Fruit fly (Drosophila melanogaster) whole organism: ENCODE results near the gene CG43445.

Source experiments
- CG8478 ChIP-seq: fragments of >200 bp; optimal IDR thresholded peaks from 2 replicates; lab custom pipeline; 2018; ENCODE audit warnings: inconsistent platforms
- Dll ChIP-seq: fragments of >200 bp; optimal IDR thresholded peaks from 2 replicates; lab custom pipeline; 2017
- EcR ChIP-seq, 2 experiments: fragments of >200 bp; optimal IDR thresholded peaks; 2 replicates each; lab custom pipeline; 2017; ENCODE audit warnings: missing biosample characterization in 2 of 2, missing genetic modification characterization in 2 of 2, missing genetic modification reagents in 2 of 2
- pan ChIP-seq: fragments of >200 bp; optimal IDR thresholded peaks from 2 replicates; lab custom pipeline; 2017
- psq ChIP-seq: fragments of >200 bp; optimal IDR thresholded peaks from 2 replicates; lab custom pipeline; 2017
- usp ChIP-seq: fragments of >200 bp; optimal IDR thresholded peaks from 2 replicates; lab custom pipeline; 2017; ENCODE audit warnings: missing biosample characterization, missing genetic modification characterization, mixed read lengths

The CG43445 gene

dm6 chr3R:17917871-17918499, 6.8 kb downstream of the CG43445 start:
- no peak for TF ChIP-seq EcR (GFP tag; optimal IDR thresholded peaks at IDR 0.05; lab: Kevin White, UChicago)
- no peak for TF ChIP-seq psq (lab: Kevin White, UChicago)
- TF ChIP-seq pan (lab: Kevin White, UChicago) = no peak
- no peak for TF ChIP-seq Dll

dm6 chr3R:17919108-17919882, 8.1 kb downstream of the CG43445 start, which contains the start of gene cpo:
cpo (plus strand) TSS chr3R:17919832.
- no peak for TF ChIP-seq Dll
- TF ChIP-seq EcR (GFP tag; optimal IDR thresholded peaks at IDR 0.05; lab: Kevin White, UChicago) = no peak
- no peak for TF ChIP-seq CG8478 (lab: Kevin White, UChicago)
- no peak for TF ChIP-seq psq (lab: Kevin White, UChicago)
- no peak for TF ChIP-seq pan (lab: Kevin White, UChicago)
- TF ChIP-seq usp (GFP tag; lab: Kevin White, UChicago) = no peak

- TF ChIP-seq usp (GFP tag; lab: Kevin White, UChicago) (no peak), Dll (no peak), CG8478 (lab: Kevin White, UChicago) (no peak), EcR (GFP tag; optimal IDR thresholded peaks at IDR 0.05; lab: Kevin White, UChicago) (no peak), psq (lab: Kevin White, UChicago) (no peak), pan (lab: Kevin White, UChicago) (no peak)
Observed at dm6 chr3R:17920265-17920664, 9.1 kb downstream of the CG43445 start.

dm6 chr3R:17932617-17933203, 21.5 kb downstream of the CG43445 start:
- TF ChIP-seq usp (GFP tag; lab: Kevin White, UChicago) = no peak
- no peak for TF ChIP-seq psq (lab: Kevin White, UChicago)
- no peak for TF ChIP-seq Dll
- TF ChIP-seq pan (lab: Kevin White, UChicago) = no peak
- no peak for TF ChIP-seq EcR (GFP tag; optimal IDR thresholded peaks at IDR 0.05; lab: Kevin White, UChicago)
- TF ChIP-seq CG8478 (lab: Kevin White, UChicago) = no peak

dm6 chr3R:17934752-17935151, 23.6 kb downstream of the CG43445 start:
- no peak for TF ChIP-seq EcR (GFP tag; optimal IDR thresholded peaks at IDR 0.05; lab: Kevin White, UChicago)
- no peak for TF ChIP-seq pan (lab: Kevin White, UChicago)
- no peak for TF ChIP-seq CG8478 (lab: Kevin White, UChicago)
- TF ChIP-seq psq (lab: Kevin White, UChicago) = no peak
- TF ChIP-seq Dll = no peak
- no peak for TF ChIP-seq usp (GFP tag; lab: Kevin White, UChicago)

- TF ChIP-seq pan (lab: Kevin White, UChicago) = no peak
- TF ChIP-seq usp (GFP tag; lab: Kevin White, UChicago) = no peak
- TF ChIP-seq CG8478 (lab: Kevin White, UChicago) = no peak
- TF ChIP-seq Dll = no peak
- no peak for TF ChIP-seq psq (lab: Kevin White, UChicago)
- TF ChIP-seq EcR (GFP tag; optimal IDR thresholded peaks at IDR 0.05; lab: Kevin White, UChicago) = no peak
Observed at dm6 chr3R:17938713-17939112, 27.5 kb downstream of the CG43445 start.

- no peak for TF ChIP-seq CG8478 (lab: Kevin White, UChicago)
- TF ChIP-seq EcR (GFP tag; optimal IDR thresholded peaks at IDR 0.05; lab: Kevin White, UChicago) = no peak
- TF ChIP-seq usp (GFP tag; lab: Kevin White, UChicago) = no peak
- no peak for TF ChIP-seq psq (lab: Kevin White, UChicago)
- TF ChIP-seq Dll = no peak
- TF ChIP-seq pan (lab: Kevin White, UChicago) = no peak
Observed at dm6 chr3R:17941086-17941485, 29.9 kb downstream of the CG43445 start.

dm6 chr3R:17943359-17944232, 32.4 kb downstream of the CG43445 start:
- TF ChIP-seq psq (lab: Kevin White, UChicago) = no peak
- TF ChIP-seq pan (lab: Kevin White, UChicago) = no peak
- TF ChIP-seq Dll = peak; percentile 71
- no peak for TF ChIP-seq EcR (GFP tag; optimal IDR thresholded peaks at IDR 0.05; lab: Kevin White, UChicago)
- no peak for TF ChIP-seq usp (GFP tag; lab: Kevin White, UChicago)
- no peak for TF ChIP-seq CG8478 (lab: Kevin White, UChicago)

- no peak for TF ChIP-seq EcR (GFP tag; optimal IDR thresholded peaks at IDR 0.05; lab: Kevin White, UChicago)
- TF ChIP-seq pan (lab: Kevin White, UChicago) = no peak
- no peak for TF ChIP-seq usp (GFP tag; lab: Kevin White, UChicago)
- TF ChIP-seq Dll = no peak
- TF ChIP-seq CG8478 (lab: Kevin White, UChicago) = no peak
- no peak for TF ChIP-seq psq (lab: Kevin White, UChicago)
Observed at dm6 chr3R:17944296-17944695, 33.1 kb downstream of the CG43445 start.

dm6 chr3R:17945753-17946152, 34.6 kb downstream of the CG43445 start:
- TF ChIP-seq Dll (no peak), pan (lab: Kevin White, UChicago) (no peak), EcR (GFP tag; optimal IDR thresholded peaks at IDR 0.05; lab: Kevin White, UChicago) (no peak), psq (lab: Kevin White, UChicago) (no peak), usp (GFP tag; lab: Kevin White, UChicago) (no peak), CG8478 (lab: Kevin White, UChicago) (no peak)
